Worm (Caenorhabditis elegans) whole organism, mixed stage, embryonic: ENCODE results near the gene C03F11.2.

Experiments used
- ceh-43 ChIP-seq: fragments of 200-800 bp; sonication (Bioruptor generic); optimal IDR thresholded peaks from 2 replicates; lab custom pipeline; 2018; ENCODE audit warnings: mild to moderate bottlenecking, missing genetic modification characterization, moderate library complexity, missing compliant biosample characterization
- drap-1 ChIP-seq: fragments of 200-800 bp; sonication (Bioruptor generic); optimal IDR thresholded peaks from 3 replicates; lab custom pipeline; 2018; ENCODE audit warnings: mild to moderate bottlenecking, missing genetic modification characterization, missing compliant biosample characterization
- elt-3 ChIP-seq: fragments of 150-350 bp; optimal IDR thresholded peaks from 2 replicates; lab custom pipeline; 2014; ENCODE audit warnings: missing biosample characterization, missing genetic modification characterization
- flh-1 ChIP-seq: fragments of 200-800 bp; sonication (Bioruptor generic); optimal IDR thresholded peaks from 2 replicates; lab custom pipeline; 2018; ENCODE audit warnings: mild to moderate bottlenecking, missing genetic modification characterization, moderate library complexity, missing compliant biosample characterization
- hlh-1 ChIP-seq: fragments of 150-350 bp; optimal IDR thresholded peaks from 2 replicates; lab custom pipeline; 2014; ENCODE audit warnings: missing biosample characterization, missing genetic modification reagents, missing genetic modification characterization
- mep-1 ChIP-seq: fragments of 150-350 bp; optimal IDR thresholded peaks from 2 replicates; lab custom pipeline; 2017; ENCODE audit warnings: missing biosample characterization, missing genetic modification reagents, missing genetic modification characterization, inconsistent platforms
- nhr-12 ChIP-seq: fragments of 150-350 bp; optimal IDR thresholded peaks from 2 replicates; lab custom pipeline; 2014; ENCODE audit warnings: missing biosample characterization, missing genetic modification characterization
- ztf-11 ChIP-seq: fragments of 150-350 bp; optimal IDR thresholded peaks from 2 replicates; lab custom pipeline; 2014; ENCODE audit warnings: missing biosample characterization, missing genetic modification characterization

ce11 chrX:5386558-5386957, 10.6 kb downstream of the C03F11.2 start, which contains the start of gene kcnl-3:
- TF ChIP-seq elt-3 (tag; lab: Kevin White, UChicago) (no peak), ztf-11 (tag; lab: Kevin White, UChicago) (no peak), nhr-12 (tag; lab: Kevin White, UChicago) (no peak), ceh-43 (GFP tag; lab: Kevin White, UChicago) (no peak), hlh-1 (tag; lab: Kevin White, UChicago) (no peak), mep-1 (tag; lab: Kevin White, UChicago) (no peak), drap-1 (GFP tag; lab: Kevin White, UChicago) (no peak), flh-1 (GFP tag; lab: Kevin White, UChicago) (no peak)
